Fruit fly (Drosophila melanogaster) whole organism, wandering third instar larva: ENCODE results near the gene CG34169.

Experiments
- Dfd ChIP-seq: fragments of >200 bp; optimal IDR thresholded peaks from 2 replicates; lab custom pipeline; 2017; ENCODE audit warnings: missing biosample characterization, missing genetic modification characterization
- Hnf4 ChIP-seq: fragments of 200-800 bp; sonication (Bioruptor generic); optimal IDR thresholded peaks from 2 replicates; lab custom pipeline; 2016; ENCODE audit warnings: missing biosample characterization, mild to moderate bottlenecking, missing genetic modification characterization
- h ChIP-seq: fragments of 200-800 bp; sonication (Bioruptor generic); optimal IDR thresholded peaks from 3 replicates; lab custom pipeline; 2016; ENCODE audit warnings: missing biosample characterization, mild to moderate bottlenecking, missing genetic modification characterization
- jim ChIP-seq: fragments of 175-275, 200-325 bp; sonication (Bioruptor generic); optimal IDR thresholded peaks from 2 replicates; lab custom pipeline; 2016; ENCODE audit warnings: missing biosample characterization, mild to moderate bottlenecking, missing genetic modification characterization
- lola ChIP-seq: fragments of >200 bp; optimal IDR thresholded peaks from 2 replicates; lab custom pipeline; 2017; ENCODE audit warnings: missing biosample characterization, missing genetic modification characterization
- psq ChIP-seq: fragments of 200-800 bp; sonication (Bioruptor generic); optimal IDR thresholded peaks from 3 replicates; lab custom pipeline; 2017; ENCODE audit warnings: missing biosample characterization, mild to moderate bottlenecking, missing genetic modification characterization, moderate library complexity
- sv ChIP-seq: fragments of 200-800 bp; sonication (Bioruptor generic); optimal IDR thresholded peaks from 3 replicates; lab custom pipeline; 2016; ENCODE audit warnings: missing biosample characterization, missing genetic modification characterization
- woc ChIP-seq: sonication (Bioruptor generic); optimal IDR thresholded peaks from 2 replicates; lab custom pipeline; 2016; ENCODE audit warnings: missing biosample characterization, mild to moderate bottlenecking, missing genetic modification characterization

- TF ChIP-seq Dfd (GFP tag; lab: Kevin White, UChicago) (no peak), lola (GFP tag; lab: Kevin White, UChicago) (no peak), psq (GFP tag; lab: Kevin White, UChicago) (no peak), jim (GFP tag; lab: Kevin White, UChicago) (no peak), woc (GFP tag; lab: Kevin White, UChicago) (no peak), sv (GFP tag; lab: Kevin White, UChicago) (no peak), Hnf4 (no peak), h (GFP tag; lab: Kevin White, UChicago) (no peak)
These were observed 50.2 kb downstream of the CG34169 start for dm6 chr2L:17223493-17223892.
